Worm (Caenorhabditis elegans) whole organism, L4 larva: ENCODE results near the gene str-114.
A peak's percentile ranks its signal among the peaks of the same experiment; 100 is the strongest.

Source experiments
- F37D6.2 ChIP-seq: sonication (generic microtip); optimal IDR thresholded peaks from 2 replicates; lab custom pipeline; 2016; ENCODE audit warnings: mild to moderate bottlenecking, missing genetic modification characterization, missing compliant biosample characterization
- F44E2.7 ChIP-seq: fragments of 200-800 bp; sonication (Bioruptor generic); IDR thresholded peaks from 2 replicates; pipeline ENCODE4 v2.1.2; 2022; ENCODE audit warnings: missing genetic modification characterization, missing compliant biosample characterization
- F49E8.2 ChIP-seq: sonication (generic microtip); optimal IDR thresholded peaks from 2 replicates; lab custom pipeline; 2016; ENCODE audit warnings: missing compliant biosample characterization, mild to moderate bottlenecking, missing genetic modification characterization, borderline replicate concordance
- R02D3.7 ChIP-seq: fragments of 150-350 bp; sonication (generic microtip); optimal IDR thresholded peaks from 3 replicates; lab custom pipeline; 2014; ENCODE audit warnings: missing biosample characterization, missing genetic modification characterization
- T20F7.1 ChIP-seq: fragments of 200-800 bp; sonication (Bioruptor generic); optimal IDR thresholded peaks from 2 replicates; lab custom pipeline; 2018; ENCODE audit warnings: mild to moderate bottlenecking, missing genetic modification characterization, missing compliant biosample characterization
- T26A8.4 ChIP-seq: fragments of 200-800 bp; sonication (Bioruptor generic); IDR thresholded peaks from 2 replicates; pipeline ENCODE4 v1.3.6; 2022; ENCODE audit warnings: missing genetic modification characterization, missing compliant biosample characterization
- Y48G9A.11 ChIP-seq: fragments of 200-800 bp; sonication (Bioruptor generic); IDR thresholded peaks from 2 replicates; pipeline ENCODE4 v1.3.6; 2022; ENCODE audit warnings: missing genetic modification reagents, missing genetic modification characterization, missing compliant biosample characterization
- aly-2 ChIP-seq: sonication (generic microtip); optimal IDR thresholded peaks from 2 replicates; lab custom pipeline; 2018; ENCODE audit warnings: missing biosample characterization, missing genetic modification characterization
- attf-4 ChIP-seq: sonication (generic microtip); optimal IDR thresholded peaks from 3 replicates; lab custom pipeline; 2017; ENCODE audit warnings: missing biosample characterization, missing genetic modification characterization
- ceh-32 ChIP-seq: sonication (generic microtip); optimal IDR thresholded peaks from 2 replicates; lab custom pipeline; 2016; ENCODE audit warnings: mild to moderate bottlenecking, missing genetic modification characterization, missing compliant biosample characterization; ENCODE audit not compliant: poor library complexity
- daf-12 ChIP-seq: fragments of 150-350 bp; optimal IDR thresholded peaks from 2 replicates; lab custom pipeline; 2014; ENCODE audit warnings: missing biosample characterization, missing genetic modification reagents, missing genetic modification characterization
- dmd-6 ChIP-seq: fragments of 200-800 bp; sonication (Bioruptor generic); IDR thresholded peaks from 2 replicates; pipeline ENCODE4 v1.3.6; 2022; ENCODE audit warnings: missing genetic modification reagents, missing genetic modification characterization, missing compliant biosample characterization
- dmd-8 ChIP-seq: fragments of 200-800 bp; sonication (Bioruptor generic); IDR thresholded peaks from 2 replicates; pipeline ENCODE4 v1.3.6; 2022; ENCODE audit warnings: missing genetic modification characterization, missing compliant biosample characterization
- dmd-9 ChIP-seq: fragments of 200-800 bp; sonication (Bioruptor generic); IDR thresholded peaks from 2 replicates; pipeline ENCODE4 v1.3.6; 2022; ENCODE audit warnings: missing genetic modification reagents, missing genetic modification characterization, missing compliant biosample characterization
- dpl-1 ChIP-seq: fragments of 150-350 bp; optimal IDR thresholded peaks from 2 replicates; lab custom pipeline; 2014; ENCODE audit warnings: missing biosample characterization, missing genetic modification reagents, missing genetic modification characterization
- duxl-1 ChIP-seq: sonication (generic microtip); optimal IDR thresholded peaks from 2 replicates; lab custom pipeline; 2016; ENCODE audit warnings: mild to moderate bottlenecking, missing genetic modification characterization, moderate library complexity, missing compliant biosample characterization; ENCODE audit not compliant: poor library complexity
- dve-1 ChIP-seq: sonication (generic microtip); optimal IDR thresholded peaks from 2 replicates; lab custom pipeline; 2017; ENCODE audit warnings: antibody characterized with exemption, mild to moderate bottlenecking, missing genetic modification characterization, missing compliant biosample characterization; ENCODE audit not compliant: insufficient read depth
- gei-8 ChIP-seq: fragments of 200-800 bp; sonication (Bioruptor generic); optimal IDR thresholded peaks from 2 replicates; lab custom pipeline; 2018; ENCODE audit warnings: mild to moderate bottlenecking, missing genetic modification characterization, missing compliant biosample characterization
- hlh-11 ChIP-seq: fragments of 200-800 bp; sonication (Bioruptor generic); optimal IDR thresholded peaks from 2 replicates; lab custom pipeline; 2018; ENCODE audit warnings: mild to moderate bottlenecking, missing genetic modification characterization, missing compliant biosample characterization
- jun-1 ChIP-seq: fragments of 150-350 bp; optimal IDR thresholded peaks from 2 replicates; lab custom pipeline; 2014; ENCODE audit warnings: missing biosample characterization, missing genetic modification reagents, missing genetic modification characterization
- lin-1 ChIP-seq: fragments of 200-800 bp; sonication (Bioruptor generic); IDR thresholded peaks from 2 replicates; pipeline ENCODE4 v1.3.6; 2022; ENCODE audit warnings: missing genetic modification reagents, missing genetic modification characterization, missing compliant biosample characterization
- lin-15B ChIP-seq: fragments of 150-350 bp; sonication (generic microtip); optimal IDR thresholded peaks from 3 replicates; lab custom pipeline; 2014; ENCODE audit warnings: missing biosample characterization, missing genetic modification characterization
- lin-29 ChIP-seq: fragments of 200-800 bp; sonication (Bioruptor generic); IDR thresholded peaks from 2 replicates; pipeline ENCODE4 v1.3.6; 2022; ENCODE audit warnings: missing genetic modification reagents, missing genetic modification characterization, missing compliant biosample characterization
- lin-38 ChIP-seq: fragments of 200-800 bp; sonication (Bioruptor generic); IDR thresholded peaks from 2 replicates; pipeline ENCODE4 v1.3.6; 2022; ENCODE audit warnings: missing genetic modification reagents, missing genetic modification characterization, missing compliant biosample characterization
- lin-39 ChIP-seq: fragments of 150-350 bp; optimal IDR thresholded peaks from 2 replicates; lab custom pipeline; 2014; ENCODE audit warnings: missing biosample characterization, missing genetic modification reagents, missing genetic modification characterization
- lsy-2 ChIP-seq, 2 experiments: fragments of 150-350 bp in 1 of 2; sonication (generic microtip) in 1 of 2; optimal IDR thresholded peaks; 2 replicates each; lab custom pipeline; 2014 to 2017; ENCODE audit warnings: missing biosample characterization in 2 of 2, missing genetic modification characterization in 2 of 2
- mdl-1 ChIP-seq, 2 experiments: fragments of 150-350 bp in 1 of 2; sonication (generic microtip) in 1 of 2; optimal IDR thresholded peaks; 2 replicates each; lab custom pipeline; 2014 to 2017; ENCODE audit warnings: missing biosample characterization in 2 of 2, missing genetic modification characterization in 2 of 2
- mdt-29 ChIP-seq: fragments of 200-800 bp; sonication (Bioruptor generic); IDR thresholded peaks from 2 replicates; pipeline ENCODE4 v1.3.6; 2022; ENCODE audit warnings: missing genetic modification reagents, missing genetic modification characterization, missing compliant biosample characterization
- mep-1 ChIP-seq: fragments of 150-350 bp; sonication (generic microtip); optimal IDR thresholded peaks from 3 replicates; lab custom pipeline; 2014; ENCODE audit warnings: missing biosample characterization, missing genetic modification characterization
- mes-2 ChIP-seq: sonication (generic microtip); optimal IDR thresholded peaks from 2 replicates; lab custom pipeline; 2016; ENCODE audit warnings: missing genotype, mild to moderate bottlenecking, missing genetic modification characterization, missing compliant biosample characterization; ENCODE audit not compliant: poor library complexity, severe bottlenecking
- mxl-3 ChIP-seq: fragments of 200-800 bp; sonication (Bioruptor generic); optimal IDR thresholded peaks from 2 replicates; lab custom pipeline; 2018; ENCODE audit warnings: mild to moderate bottlenecking, missing genetic modification characterization, missing compliant biosample characterization
- nhr-10 ChIP-seq: fragments of 150-350 bp; optimal IDR thresholded peaks from 2 replicates; lab custom pipeline; 2014; ENCODE audit warnings: missing biosample characterization, missing genetic modification characterization
- nhr-102 ChIP-seq: sonication (generic microtip); optimal IDR thresholded peaks from 2 replicates; lab custom pipeline; 2016; ENCODE audit warnings: mild to moderate bottlenecking, missing genetic modification characterization, moderate library complexity, missing compliant biosample characterization
- nhr-28 ChIP-seq: fragments of 150-350 bp; optimal IDR thresholded peaks from 2 replicates; lab custom pipeline; 2014; ENCODE audit warnings: missing biosample characterization, missing genetic modification characterization
- nhr-48 ChIP-seq: sonication (generic microtip); optimal IDR thresholded peaks from 2 replicates; lab custom pipeline; 2016; ENCODE audit warnings: mild to moderate bottlenecking, missing genetic modification characterization, missing compliant biosample characterization
- nhr-6 ChIP-seq: fragments of 150-350 bp; optimal IDR thresholded peaks from 2 replicates; lab custom pipeline; 2014; ENCODE audit warnings: missing biosample characterization, missing genetic modification characterization
- nhr-77 ChIP-seq: fragments of 150-350 bp; optimal IDR thresholded peaks from 2 replicates; lab custom pipeline; 2014; ENCODE audit warnings: missing biosample characterization, missing genetic modification characterization
- pha-4 ChIP-seq, 2 experiments: fragments of 150-350 bp in 1 of 2; fragments of 200-800 bp in 1 of 2; sonication (Bioruptor generic) in 1 of 2; IDR thresholded peaks in 1 of 2; optimal IDR thresholded peaks in 1 of 2; 2 replicates each; pipeline versions ENCODE4 v1.3.6 to Lab custom; 2014 to 2022; ENCODE audit warnings: missing genetic modification characterization in 2 of 2, missing genetic modification reagents in 2 of 2, missing biosample characterization in 1 of 2, missing compliant biosample characterization in 1 of 2
- php-3 ChIP-seq: fragments of 200-800 bp; sonication (Bioruptor generic); IDR thresholded peaks from 2 replicates; pipeline ENCODE4 v1.3.6; 2022; ENCODE audit warnings: missing genetic modification reagents, missing genetic modification characterization, missing compliant biosample characterization
- rbr-2 ChIP-seq: sonication (generic microtip); optimal IDR thresholded peaks from 2 replicates; lab custom pipeline; 2016; ENCODE audit warnings: missing genotype, missing genetic modification characterization, missing compliant biosample characterization
- snpc-4 ChIP-seq: fragments of 150-350 bp; optimal IDR thresholded peaks from 2 replicates; lab custom pipeline; 2014; ENCODE audit warnings: missing biosample characterization, missing genetic modification characterization
- unc-130 ChIP-seq: sonication (generic microtip); optimal IDR thresholded peaks from 2 replicates; lab custom pipeline; 2016; ENCODE audit warnings: missing genetic modification reagents, missing genetic modification characterization, missing compliant biosample characterization
- zfp-3 ChIP-seq: fragments of 200-800 bp; sonication (Bioruptor generic); conservative IDR thresholded peaks from 2 replicates; pipeline ENCODE4 v1.3.6; 2022; ENCODE audit warnings: missing genetic modification reagents, missing genetic modification characterization, missing compliant biosample characterization
- zip-2 ChIP-seq: fragments of 150-350 bp; optimal IDR thresholded peaks from 2 replicates; lab custom pipeline; 2014; ENCODE audit warnings: missing biosample characterization, missing genetic modification characterization
- ztf-7 ChIP-seq: fragments of 150-350 bp; optimal IDR thresholded peaks from 2 replicates; lab custom pipeline; 2014; ENCODE audit warnings: missing biosample characterization, missing genetic modification characterization

Gene str-114

ce11 chrV:3637086-3637485 lies 12.5 kb upstream of the str-114 start, which contains the start of gene srx-41:
Gene srx-41 (minus strand): TSS chrV:3637186.
- TF ChIP-seq hlh-11 (tag; lab: Kevin White, UChicago) (no peak), lin-15B (tag; lab: Kevin White, UChicago) (no peak), T20F7.1 (no peak)
- TF ChIP-seq, all 104 proteins: peak for 0

ce11 chrV:3639873-3640272 lies 9.7 kb upstream of the str-114 start:
- TF ChIP-seq dmd-6 (GFP tag; lab: Robert Waterston, UW), result no peak
- no peak for TF ChIP-seq pha-4 (GFP tag; IDR thresholded peaks at IDR 0.05; lab: Robert Waterston, UW)
- TF ChIP-seq pha-4 (tag; optimal IDR thresholded peaks at IDR 0.05; lab: Kevin White, UChicago), result no peak
- TF ChIP-seq R02D3.7 (tag; lab: Kevin White, UChicago), result no peak
- no peak for TF ChIP-seq unc-130 (GFP tag; lab: Kevin White, UChicago)
- TF ChIP-seq nhr-28 (tag; lab: Kevin White, UChicago), result no peak

- TF ChIP-seq jun-1, result no peak
- peak; percentile 88 for TF ChIP-seq mep-1 (tag; lab: Kevin White, UChicago)
- TF ChIP-seq nhr-10 (tag; lab: Kevin White, UChicago), result no peak
- TF ChIP-seq mxl-3 (GFP tag; lab: Kevin White, UChicago), result peak; percentile 57
- no peak for TF ChIP-seq lin-29 (GFP tag; lab: Robert Waterston, UW)
- TF ChIP-seq nhr-28 (tag; lab: Kevin White, UChicago), result peak; percentile 100
- no peak for TF ChIP-seq lin-39 (tag; lab: Kevin White, UChicago)
- no peak for TF ChIP-seq lin-38 (GFP tag; lab: Robert Waterston, UW)
- TF ChIP-seq T26A8.4 (GFP tag; lab: Robert Waterston, UW), result no peak
- TF ChIP-seq mdt-29 (GFP tag; lab: Robert Waterston, UW), result no peak
- peak; percentile 97 for TF ChIP-seq dve-1 (tag; lab: Kevin White, UChicago)
- no peak for TF ChIP-seq dmd-8
- TF ChIP-seq snpc-4 (tag; lab: Kevin White, UChicago), result no peak
- TF ChIP-seq nhr-6, result peak; percentile 36
- no peak for TF ChIP-seq zfp-3
- TF ChIP-seq mes-2, result no peak
- TF ChIP-seq Y48G9A.11 (GFP tag; lab: Robert Waterston, UW), result no peak
- no peak for TF ChIP-seq ztf-7
- TF ChIP-seq aly-2 (tag; lab: Kevin White, UChicago), result no peak
- peak; percentile 94 for TF ChIP-seq nhr-77 (tag; lab: Kevin White, UChicago)
- TF ChIP-seq mdl-1 (tag; optimal IDR thresholded peaks at IDR 0.05; lab: Kevin White, UChicago), result peak; percentile 29 to 87
- TF ChIP-seq attf-4 (tag; lab: Kevin White, UChicago), result no peak
- TF ChIP-seq gei-8, result no peak
- peak; percentile 92 for TF ChIP-seq php-3 (GFP tag; lab: Robert Waterston, UW)
- no peak for TF ChIP-seq F44E2.7
- TF ChIP-seq F37D6.2 (tag; lab: Kevin White, UChicago), result no peak
- TF ChIP-seq dmd-6 (GFP tag; lab: Robert Waterston, UW), result peak; percentile 99
- no peak for TF ChIP-seq rbr-2 (tag; lab: Kevin White, UChicago)
- TF ChIP-seq hlh-11 (tag; lab: Kevin White, UChicago), result peak; percentile 93
- peak; percentile 70 for TF ChIP-seq T20F7.1
- TF ChIP-seq zip-2 (tag; lab: Kevin White, UChicago), result peak; percentile 76
- TF ChIP-seq dmd-9, result no peak
- no peak for TF ChIP-seq R02D3.7 (tag; lab: Kevin White, UChicago)
- peak; percentile 55; the same call in 1 of the 2 replicates for TF ChIP-seq lin-1 (GFP tag; lab: Robert Waterston, UW)
- peak; percentile 8 to 64 for TF ChIP-seq lsy-2 (tag; optimal IDR thresholded peaks at IDR 0.05; lab: Kevin White, UChicago)
- TF ChIP-seq daf-12 (tag; lab: Kevin White, UChicago), result no peak
- TF ChIP-seq ceh-32 (tag; lab: Kevin White, UChicago), result no peak
- TF ChIP-seq nhr-102 (tag; lab: Kevin White, UChicago), result peak; percentile 97
- no peak for TF ChIP-seq F49E8.2
- peak; percentile 46 for TF ChIP-seq duxl-1
- peak; percentile 38 for TF ChIP-seq dpl-1 (GFP tag; lab: Kevin White, UChicago)
- peak; percentile 93 for TF ChIP-seq nhr-48 (tag; lab: Kevin White, UChicago)
These were observed 5.3 kb upstream of the str-114 start, which contains the start of gene F59B1.8 for ce11 chrV:3644193-3644693. Gene F59B1.8 (minus strand): TSS chrV:3644243.
